Worm (Caenorhabditis elegans): ENCODE results near the gene ndx-2.

ce11 chrV:2697693-2698092 lies 32.9 kb upstream of the ndx-2 start:
- TF ChIP-seq W03F9.2 (tag; optimal IDR thresholded peaks at IDR 0.05) (no peak), him-1 (tag; optimal IDR thresholded peaks at IDR 0.05) (no peak)
